Worm (Caenorhabditis elegans) whole organism, early embryonic: ENCODE data around the gene F35C5.3.

Experiments used
- F13C5.2 ChIP-seq: sonication (generic microtip); optimal IDR thresholded peaks from 2 replicates; lab custom pipeline; 2017; ENCODE audit warnings: mild to moderate bottlenecking, missing genetic modification characterization, inconsistent platforms, missing compliant biosample characterization
- aly-1 ChIP-seq: sonication (generic microtip); optimal IDR thresholded peaks from 2 replicates; lab custom pipeline; 2016; ENCODE audit warnings: missing genetic modification characterization, missing compliant biosample characterization
- ama-1 ChIP-seq: fragments of 150-350 bp; optimal IDR thresholded peaks from 2 replicates; lab custom pipeline; 2014
- ceh-13 ChIP-seq: fragments of 200-800 bp; sonication (Bioruptor generic); optimal IDR thresholded peaks from 2 replicates; lab custom pipeline; 2018; ENCODE audit warnings: mild to moderate bottlenecking, missing genetic modification characterization, missing compliant biosample characterization
- ets-7 ChIP-seq: sonication (generic microtip); optimal IDR thresholded peaks from 2 replicates; lab custom pipeline; 2016; ENCODE audit warnings: missing genotype, missing genetic modification characterization, missing compliant biosample characterization
- flt-1 ChIP-seq: fragments of 200-800 bp; sonication (Bioruptor generic); IDR thresholded peaks from 2 replicates; pipeline ENCODE4 v1.3.6; 2022; ENCODE audit warnings: missing genetic modification characterization, missing compliant biosample characterization
- hmbx-1 ChIP-seq: sonication (generic microtip); optimal IDR thresholded peaks from 2 replicates; lab custom pipeline; 2016; ENCODE audit warnings: mild to moderate bottlenecking, missing genetic modification characterization, missing compliant biosample characterization
- hnd-1 ChIP-seq: sonication (generic microtip); optimal IDR thresholded peaks from 2 replicates; lab custom pipeline; 2016; ENCODE audit warnings: missing genetic modification characterization, missing compliant biosample characterization
- pes-1 ChIP-seq: fragments of 200-800 bp; sonication (Bioruptor generic); IDR thresholded peaks from 2 replicates; pipeline ENCODE4 v1.3.6; 2022; ENCODE audit warnings: missing genetic modification reagents, missing genetic modification characterization, missing compliant biosample characterization
- sea-1 ChIP-seq: fragments of 200-800 bp; sonication (Bioruptor generic); conservative IDR thresholded peaks from 2 replicates; pipeline ENCODE4 v1.3.6; 2022; ENCODE audit warnings: missing genetic modification characterization, missing compliant biosample characterization

DNA sequence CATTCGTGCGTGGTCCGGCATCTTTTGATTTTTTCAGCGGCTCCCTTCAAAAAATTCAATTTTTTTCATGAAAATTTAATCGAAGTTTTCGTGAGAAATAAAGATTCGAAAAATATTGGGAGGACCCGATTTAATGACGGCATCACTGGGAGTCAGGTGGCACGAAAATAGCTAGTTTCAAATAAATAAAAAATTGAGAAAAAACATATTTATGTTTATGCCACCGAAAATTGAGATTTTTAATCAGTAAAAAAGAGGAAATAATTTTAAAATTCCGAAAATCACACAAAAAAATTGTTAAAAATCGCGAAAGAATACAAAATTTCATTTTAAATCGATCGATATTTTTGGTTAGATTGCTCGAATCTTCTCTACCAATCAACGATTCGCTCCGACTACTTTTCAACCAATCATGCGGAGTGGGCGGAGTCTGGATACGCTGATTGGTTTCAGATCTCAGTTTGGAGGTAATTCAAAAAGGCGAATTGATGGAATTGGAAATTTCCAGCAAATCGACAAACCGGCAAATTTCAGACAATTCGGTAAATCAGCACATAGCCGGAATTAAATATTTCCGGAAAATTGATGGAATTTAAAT lies 10.4 kb upstream of the F35C5.3 start, which contains the start of gene gsy-1:
- no peak for TF ChIP-seq hnd-1 (tag; lab: Kevin White, UChicago)
- no peak for TF ChIP-seq ama-1 (lab: Kevin White, UChicago)
- no peak for TF ChIP-seq hmbx-1 (tag; lab: Kevin White, UChicago)
- no peak for TF ChIP-seq aly-1 (tag; lab: Kevin White, UChicago)
- no peak for TF ChIP-seq pes-1 (GFP tag; lab: Robert Waterston, UW)
- TF ChIP-seq sea-1 (GFP tag; lab: Robert Waterston, UW) = no peak
- TF ChIP-seq flt-1 (GFP tag; lab: Robert Waterston, UW) = no peak
- TF ChIP-seq ets-7 = no peak
- no peak for TF ChIP-seq F13C5.2
- no peak for TF ChIP-seq ceh-13 (GFP tag; lab: Kevin White, UChicago)
